Fruit fly (Drosophila melanogaster): ENCODE data around the gene noi.

Gene noi

dm6 chr3R:5622985-5623630 is 31.8 kb upstream of the noi start (continued):
- TF ChIP-seq ab (GFP tag; optimal IDR thresholded peaks at IDR 0.05), result no peak
- peak; percentile 90 for TF ChIP-seq CG10543 (GFP tag; optimal IDR thresholded peaks at IDR 0.05)
- peak; percentile 92 for TF ChIP-seq lab (GFP tag; optimal IDR thresholded peaks at IDR 0.05)
- peak; percentile 54 for TF ChIP-seq salm (tag; optimal IDR thresholded peaks at IDR 0.05)
- no peak for TF ChIP-seq CG14014 (GFP tag; IDR thresholded peaks at IDR 0.05)
- TF ChIP-seq Nf-YA (GFP tag; IDR thresholded peaks at IDR 0.05), result no peak
- peak; percentile 82 for TF ChIP-seq NC2α (GFP tag; optimal IDR thresholded peaks at IDR 0.05)
- no peak for TF ChIP-seq Hr39 (optimal IDR thresholded peaks at IDR 0.05)
- TF ChIP-seq CG18011 (GFP tag; optimal IDR thresholded peaks at IDR 0.05), result peak; percentile 32
- TF ChIP-seq cwo (GFP tag; optimal IDR thresholded peaks at IDR 0.05), result no peak
- TF ChIP-seq CG11456 (GFP tag; IDR thresholded peaks at IDR 0.05), result no peak
- peak; percentile 37 for TF ChIP-seq trh (GFP tag; optimal IDR thresholded peaks at IDR 0.05)
- TF ChIP-seq CG11560 (tag; IDR thresholded peaks at IDR 0.05), result no peak
- no peak for TF ChIP-seq C15 (GFP tag; IDR thresholded peaks at IDR 0.05)
- peak; percentile 64 for TF ChIP-seq Atf3 (GFP tag; optimal IDR thresholded peaks at IDR 0.05)
- peak; percentile 78 for TF ChIP-seq CG7271 (tag; optimal IDR thresholded peaks at IDR 0.05)
- no peak for TF ChIP-seq Tbp (GFP tag; optimal IDR thresholded peaks at IDR 0.05)
- TF ChIP-seq ATbp (GFP tag; optimal IDR thresholded peaks at IDR 0.05), result peak; percentile 93
- peak; percentile 28 for TF ChIP-seq pum (GFP tag; optimal IDR thresholded peaks at IDR 0.05)
- TF ChIP-seq wor (GFP tag; IDR thresholded peaks at IDR 0.05), result no peak
- TF ChIP-seq CG3163 (GFP tag; optimal IDR thresholded peaks at IDR 0.05), result peak; percentile 64
- TF ChIP-seq CG4730 (GFP tag; IDR thresholded peaks at IDR 0.05), result no peak
- peak; percentile 95 for TF ChIP-seq abd-A (tag; optimal IDR thresholded peaks at IDR 0.05)
- peak; percentile 10 for TF ChIP-seq Hr3 (GFP tag; optimal IDR thresholded peaks at IDR 0.05)
- TF ChIP-seq her (GFP tag; optimal IDR thresholded peaks at IDR 0.05), result peak; percentile 72
- TF ChIP-seq CG15601 (tag; optimal IDR thresholded peaks at IDR 0.05), result peak; percentile 87
- TF ChIP-seq Jarid2 (GFP tag; optimal IDR thresholded peaks at IDR 0.05), result peak; percentile 28
- TF ChIP-seq Antp (GFP tag; optimal IDR thresholded peaks at IDR 0.05), result peak; percentile 56
- TF ChIP-seq run (tag; optimal IDR thresholded peaks at IDR 0.05), result peak; percentile 50
- TF ChIP-seq E2f1 (GFP tag; IDR thresholded peaks at IDR 0.05), result no peak
- TF ChIP-seq Neu2 (GFP tag; optimal IDR thresholded peaks at IDR 0.05; ENCODE audit: borderline replicate concordance), result no peak
- peak; percentile 57 for TF ChIP-seq sug (tag; optimal IDR thresholded peaks at IDR 0.05)
- no peak for TF ChIP-seq Aef1 (GFP tag; IDR thresholded peaks at IDR 0.05)
- peak; percentile 87 for TF ChIP-seq nerfin-1 (tag; optimal IDR thresholded peaks at IDR 0.05)
- no peak for TF ChIP-seq CG34422 (GFP tag; IDR thresholded peaks at IDR 0.05)
- TF ChIP-seq Dbx (GFP tag; IDR thresholded peaks at IDR 0.05), result no peak
- TF ChIP-seq btn (GFP tag; optimal IDR thresholded peaks at IDR 0.05), result peak; percentile 62
- no peak for TF ChIP-seq CG9932 (GFP tag; IDR thresholded peaks at IDR 0.05)
- TF ChIP-seq CG18619 (GFP tag; optimal IDR thresholded peaks at IDR 0.05), result peak; percentile 76
- peak; percentile 72 for TF ChIP-seq pb (GFP tag; optimal IDR thresholded peaks at IDR 0.05)
- TF ChIP-seq Gsc (GFP tag; IDR thresholded peaks at IDR 0.05), result no peak
- no peak for TF ChIP-seq ken (GFP tag; IDR thresholded peaks at IDR 0.05)
- TF ChIP-seq CG17802 (tag; optimal IDR thresholded peaks at IDR 0.05), result no peak
- no peak for TF ChIP-seq H15 (GFP tag; IDR thresholded peaks at IDR 0.05)
- TF ChIP-seq D19B (GFP tag; optimal IDR thresholded peaks at IDR 0.05), result no peak
- TF ChIP-seq exex (tag; optimal IDR thresholded peaks at IDR 0.05), result peak; percentile 79
- TF ChIP-seq CG7745 (tag; optimal IDR thresholded peaks at IDR 0.05), result peak; percentile 76
- no peak for TF ChIP-seq yki (optimal IDR thresholded peaks at IDR 0.05)
- TF ChIP-seq dimm (GFP tag; IDR thresholded peaks at IDR 0.05), result no peak
- no peak for TF ChIP-seq Abd-B (GFP tag; optimal IDR thresholded peaks at IDR 0.05)
- TF ChIP-seq seq (GFP tag; IDR thresholded peaks at IDR 0.05), result no peak
- no peak for TF ChIP-seq cad (GFP tag; optimal IDR thresholded peaks at IDR 0.05)

Measured in whole organism, embryonic.